Fruit fly (Drosophila melanogaster) whole organism, embryonic: Measurements from ENCODE around the gene CG14913.
A peak's percentile ranks its signal among the peaks of the same experiment; 100 is the strongest.

Source experiments
- Adf1 ChIP-seq: fragments of 200-800 bp; sonication (Bioruptor generic); IDR thresholded peaks from 2 replicates; pipeline ENCODE4 v1.3.6; 2022; ENCODE audit warnings: missing biosample characterization, missing genetic modification characterization
- CG10543 ChIP-seq: fragments of 200-800 bp; sonication (Bioruptor generic); optimal IDR thresholded peaks from 3 replicates; lab custom pipeline; 2017; ENCODE audit warnings: missing biosample characterization, mild to moderate bottlenecking, missing genetic modification characterization, moderate library complexity
- CG11093 ChIP-seq: fragments of 200-800 bp; sonication (Bioruptor generic); IDR thresholded peaks from 3 replicates; pipeline ENCODE4 v1.3.6; 2022; ENCODE audit warnings: missing biosample characterization, missing genetic modification characterization
- CG11504 ChIP-seq: fragments of 200-800 bp; sonication (Bioruptor generic); optimal IDR thresholded peaks from 3 replicates; lab custom pipeline; 2019; ENCODE audit warnings: missing biosample characterization, mild to moderate bottlenecking, missing genetic modification characterization, moderate library complexity
- CG11560 ChIP-seq: fragments of 200-800 bp; sonication (Bioruptor generic); IDR thresholded peaks from 3 replicates; pipeline ENCODE4 v1.3.6; 2022; ENCODE audit warnings: missing biosample characterization, missing genetic modification characterization
- CG1233 ChIP-seq: fragments of 200-800 bp; sonication (Bioruptor generic); optimal IDR thresholded peaks from 4 replicates; lab custom pipeline; 2018; ENCODE audit warnings: missing biosample characterization, mild to moderate bottlenecking, missing genetic modification characterization
- CG12769 ChIP-seq: fragments of 200-800 bp; sonication (Bioruptor generic); optimal IDR thresholded peaks from 2 replicates; lab custom pipeline; 2019; ENCODE audit warnings: missing biosample characterization, mild to moderate bottlenecking, missing genetic modification characterization, moderate library complexity
- CG13424 ChIP-seq: fragments of 200-800 bp; sonication (Bioruptor generic); optimal IDR thresholded peaks from 2 replicates; lab custom pipeline; 2019; ENCODE audit warnings: missing biosample characterization, mild to moderate bottlenecking, missing genetic modification characterization, moderate library complexity
- CG14667 ChIP-seq: fragments of 200-800 bp; sonication (Bioruptor generic); IDR thresholded peaks from 2 replicates; pipeline ENCODE4 v1.3.6; 2022; ENCODE audit warnings: missing biosample characterization, missing genetic modification characterization
- CG16815 ChIP-seq: fragments of 200-800 bp; sonication (Bioruptor generic); optimal IDR thresholded peaks from 3 replicates; lab custom pipeline; 2017; ENCODE audit warnings: missing biosample characterization, mild to moderate bottlenecking, missing genetic modification characterization
- CG17359 ChIP-seq: fragments of 200-800 bp; sonication (Bioruptor generic); optimal IDR thresholded peaks from 3 replicates; lab custom pipeline; 2018; ENCODE audit warnings: missing biosample characterization, mild to moderate bottlenecking, missing genetic modification characterization, moderate library complexity
- CG17568 ChIP-seq: fragments of 200-800 bp; sonication (Bioruptor generic); optimal IDR thresholded peaks from 2 replicates; lab custom pipeline; 2018; ENCODE audit warnings: missing biosample characterization, mild to moderate bottlenecking, missing genetic modification characterization, moderate library complexity
- CG17912 ChIP-seq: fragments of 200-800 bp; sonication (Bioruptor generic); optimal IDR thresholded peaks from 2 replicates; lab custom pipeline; 2018; ENCODE audit warnings: missing biosample characterization, mild to moderate bottlenecking, missing genetic modification characterization
- CG18619 ChIP-seq: fragments of 200-800 bp; sonication (Bioruptor generic); optimal IDR thresholded peaks from 3 replicates; lab custom pipeline; 2017; ENCODE audit warnings: missing biosample characterization, mild to moderate bottlenecking, missing genetic modification characterization
- CG18764 ChIP-seq: fragments of 200-800 bp; sonication (Bioruptor generic); optimal IDR thresholded peaks from 3 replicates; lab custom pipeline; 2016; ENCODE audit warnings: missing biosample characterization, missing genetic modification characterization
- CG2712 ChIP-seq: fragments of 200-800 bp; optimal IDR thresholded peaks from 3 replicates; lab custom pipeline; 2019; ENCODE audit warnings: missing biosample characterization, mild to moderate bottlenecking, missing genetic modification characterization, moderate library complexity
- CG2889 ChIP-seq: fragments of 200-800 bp; sonication (Bioruptor generic); IDR thresholded peaks from 3 replicates; pipeline ENCODE4 v1.3.6; 2022; ENCODE audit warnings: missing biosample characterization, missing genetic modification characterization
- CG3163 ChIP-seq: fragments of 200-800 bp; sonication (Bioruptor generic); optimal IDR thresholded peaks from 3 replicates; lab custom pipeline; 2016; ENCODE audit warnings: missing biosample characterization, missing genetic modification characterization
- CG34376 ChIP-seq: fragments of 200-800 bp; sonication (Bioruptor generic); optimal IDR thresholded peaks from 2 replicates; lab custom pipeline; 2018; ENCODE audit warnings: missing biosample characterization, mild to moderate bottlenecking, missing genetic modification characterization
- CG5953 ChIP-seq: fragments of 200-800 bp; sonication (Bioruptor generic); IDR thresholded peaks from 2 replicates; pipeline ENCODE4 v1.3.6; 2022; ENCODE audit warnings: missing biosample characterization, missing genetic modification characterization
- CG6689 ChIP-seq: fragments of 200-800 bp; sonication (Bioruptor generic); IDR thresholded peaks from 2 replicates; pipeline ENCODE4 v1.3.6; 2022; ENCODE audit warnings: missing biosample characterization, missing genetic modification characterization
- CG7556 ChIP-seq: fragments of 200-800 bp; sonication (Bioruptor generic); optimal IDR thresholded peaks from 2 replicates; lab custom pipeline; 2017; ENCODE audit warnings: missing biosample characterization, mild to moderate bottlenecking, missing genetic modification characterization
- CG7745 ChIP-seq: fragments of 200-800 bp; sonication (Bioruptor generic); optimal IDR thresholded peaks from 2 replicates; lab custom pipeline; 2018; ENCODE audit warnings: missing biosample characterization, mild to moderate bottlenecking, missing genetic modification characterization, moderate library complexity
- CG7987 ChIP-seq: fragments of 200-800 bp; sonication (Bioruptor generic); optimal IDR thresholded peaks from 2 replicates; lab custom pipeline; 2018; ENCODE audit warnings: missing biosample characterization, mild to moderate bottlenecking, missing genetic modification characterization, moderate library complexity
- CkIIα-i1 ChIP-seq: fragments of 200-800 bp; sonication (Bioruptor generic); IDR thresholded peaks from 2 replicates; pipeline ENCODE4 v1.3.6; 2022; ENCODE audit warnings: missing biosample characterization, missing genetic modification characterization
- Dfd ChIP-seq, 2 experiments: fragments of >200 bp; optimal IDR thresholded peaks; 2 replicates each; lab custom pipeline; 2017; ENCODE audit warnings: missing biosample characterization in 2 of 2, missing genetic modification characterization in 2 of 2
- Fer1 ChIP-seq: fragments of 200-800 bp; sonication (Bioruptor generic); optimal IDR thresholded peaks from 2 replicates; lab custom pipeline; 2017; ENCODE audit warnings: missing biosample characterization, mild to moderate bottlenecking, missing genetic modification characterization
- HLH4C ChIP-seq: fragments of 200-800 bp; sonication (Bioruptor generic); IDR thresholded peaks from 3 replicates; pipeline ENCODE4 v1.3.6; 2022; ENCODE audit warnings: missing biosample characterization, missing genetic modification characterization; ENCODE audit not compliant: partially characterized antibody
- Nf-YA ChIP-seq: fragments of 200-800 bp; sonication (Bioruptor generic); IDR thresholded peaks from 2 replicates; pipeline ENCODE4 v1.3.6; 2022; ENCODE audit warnings: missing biosample characterization, missing genetic modification characterization
- Oaz ChIP-seq: fragments of 200-800 bp; sonication (Bioruptor generic); IDR thresholded peaks from 2 replicates; pipeline ENCODE4 v1.3.6; 2022; ENCODE audit warnings: missing biosample characterization, missing genetic modification characterization
- Oli ChIP-seq: fragments of 200-800 bp; sonication (Bioruptor generic); optimal IDR thresholded peaks from 2 replicates; lab custom pipeline; 2018; ENCODE audit warnings: missing biosample characterization, mild to moderate bottlenecking, missing genetic modification characterization, moderate library complexity
- Optix ChIP-seq: fragments of 200-800 bp; sonication (Bioruptor generic); IDR thresholded peaks from 3 replicates; pipeline ENCODE4 v1.3.6; 2022; ENCODE audit warnings: missing biosample characterization, missing genetic modification characterization
- PHDP ChIP-seq: fragments of 200-800 bp; sonication (Bioruptor generic); optimal IDR thresholded peaks from 3 replicates; lab custom pipeline; 2018; ENCODE audit warnings: missing biosample characterization, mild to moderate bottlenecking, missing genetic modification characterization, moderate library complexity
- Ssrp ChIP-seq: fragments of 200-800 bp; sonication (Bioruptor generic); optimal IDR thresholded peaks from 2 replicates; lab custom pipeline; 2018; ENCODE audit warnings: missing biosample characterization, mild to moderate bottlenecking, missing genetic modification characterization, moderate library complexity
- bbx ChIP-seq: fragments of 200-800 bp; sonication (Bioruptor generic); IDR thresholded peaks from 2 replicates; pipeline ENCODE4 v1.3.6; 2022; ENCODE audit warnings: missing biosample characterization, missing genetic modification characterization; ENCODE audit not compliant: partially characterized antibody
- chif ChIP-seq, 2 experiments: fragments of 200-800 bp; sonication (Bioruptor generic); optimal IDR thresholded peaks; 3 replicates each; lab custom pipeline; 2016; ENCODE audit warnings: missing biosample characterization in 2 of 2, missing genetic modification characterization in 2 of 2
- ci ChIP-seq: fragments of 200-800 bp; sonication (Bioruptor generic); IDR thresholded peaks from 3 replicates; pipeline ENCODE4 v1.3.6; 2022; ENCODE audit warnings: missing biosample characterization, missing genetic modification characterization
- ftz-f1 ChIP-seq: fragments of 200-800 bp; sonication (Bioruptor generic); optimal IDR thresholded peaks from 2 replicates; lab custom pipeline; 2016; ENCODE audit warnings: missing biosample characterization, missing genetic modification characterization
- jumu ChIP-seq: fragments of 200-800 bp; sonication (Bioruptor generic); optimal IDR thresholded peaks from 3 replicates; lab custom pipeline; 2016; ENCODE audit warnings: missing biosample characterization, missing genetic modification characterization
- lbe ChIP-seq: fragments of 200-800 bp; sonication (Bioruptor generic); optimal IDR thresholded peaks from 2 replicates; lab custom pipeline; 2016; ENCODE audit warnings: missing biosample characterization, mild to moderate bottlenecking, missing genetic modification characterization
- pan ChIP-seq, 4 experiments: fragments of >200 bp in 3 of 4; fragments of 200-800 bp in 1 of 4; sonication (Bioruptor generic) in 1 of 4; optimal IDR thresholded peaks in 3 of 4; IDR thresholded peaks in 1 of 4; 2 replicates each; pipeline versions ENCODE4 v1.3.6 to Lab custom; 2017 to 2022; ENCODE audit warnings: missing biosample characterization in 2 of 4, missing genetic modification characterization in 2 of 4, mixed read lengths in 1 of 4
- ro ChIP-seq: fragments of 200-800 bp; sonication (Bioruptor generic); IDR thresholded peaks from 2 replicates; pipeline ENCODE4 v1.3.6; 2022; ENCODE audit warnings: missing biosample characterization, missing genetic modification characterization
- shn ChIP-seq: fragments of 200-800 bp; sonication (Bioruptor generic); optimal IDR thresholded peaks from 3 replicates; lab custom pipeline; 2016; ENCODE audit warnings: missing biosample characterization, missing genetic modification characterization
- so ChIP-seq: fragments of 200-800 bp; sonication (Bioruptor generic); IDR thresholded peaks from 3 replicates; pipeline ENCODE4 v1.3.6; 2022; ENCODE audit warnings: missing biosample characterization, missing genetic modification characterization
- stc ChIP-seq: fragments of 200-800 bp; sonication (Bioruptor generic); IDR thresholded peaks from 2 replicates; pipeline ENCODE4 v1.3.6; 2022; ENCODE audit warnings: missing biosample characterization, missing genetic modification characterization
- trem ChIP-seq: fragments of 200-800 bp; optimal IDR thresholded peaks from 3 replicates; lab custom pipeline; 2019; ENCODE audit warnings: missing biosample characterization, mild to moderate bottlenecking, missing genetic modification characterization, moderate library complexity
- z ChIP-seq: fragments of 200-800 bp; sonication (Bioruptor generic); IDR thresholded peaks from 3 replicates; pipeline ENCODE4 v1.3.6; 2022; ENCODE audit warnings: missing biosample characterization, missing genetic modification characterization
- zf30C ChIP-seq: fragments of 200-800 bp; sonication (Bioruptor generic); optimal IDR thresholded peaks from 3 replicates; lab custom pipeline; 2018; ENCODE audit warnings: missing biosample characterization, mild to moderate bottlenecking, missing genetic modification characterization

CG14913 gene

dm6 chr2L:11057333-11058110, 40.7 kb downstream of the CG14913 start (continued):
- peak; percentile 46 for TF ChIP-seq jumu
- TF ChIP-seq CG11504 (tag; lab: Kevin White, UChicago): peak; percentile 87
- TF ChIP-seq CG10543 (GFP tag; lab: Kevin White, UChicago): peak; percentile 69
- TF ChIP-seq CG13424 (tag; lab: Kevin White, UChicago): peak; percentile 73
- peak; percentile 52; the same call in 1 of the 2 replicates for TF ChIP-seq CG14667 (GFP tag; lab: Robert Waterston, UW)
- peak; percentile 35; the same call in 1 of the 2 replicates for TF ChIP-seq Oaz (GFP tag; lab: Robert Waterston, UW)
- TF ChIP-seq CG1233 (GFP tag; lab: Kevin White, UChicago): peak; percentile 53
- no peak for TF ChIP-seq CG17912 (GFP tag; lab: Kevin White, UChicago)
- TF ChIP-seq CG2889 (GFP tag; lab: Robert Waterston, UW): peak; percentile 39; the same call in 1 of the 3 replicates
- no peak for TF ChIP-seq HLH4C (GFP tag; lab: Robert Waterston, UW)
- peak; percentile 89 for TF ChIP-seq CG7556 (GFP tag; lab: Kevin White, UChicago)
- no peak for TF ChIP-seq Nf-YA (GFP tag; lab: Robert Waterston, UW)
- TF ChIP-seq ro (GFP tag; lab: Robert Waterston, UW): peak; percentile 78
- peak; percentile 77; the same call in 2 of the 3 replicates for TF ChIP-seq CG11560 (tag; lab: Robert Waterston, UW)
- TF ChIP-seq stc (GFP tag; lab: Robert Waterston, UW): peak; percentile 61
- peak; percentile 29 for TF ChIP-seq Adf1 (GFP tag; lab: Robert Waterston, UW)
- peak; percentile 79 for TF ChIP-seq CG18619 (GFP tag; lab: Kevin White, UChicago)
- peak; percentile 64 for TF ChIP-seq CG6689 (GFP tag; lab: Robert Waterston, UW)
- peak; percentile 55 for TF ChIP-seq CG17359 (tag; lab: Kevin White, UChicago)
- TF ChIP-seq CG17568 (GFP tag; lab: Kevin White, UChicago): peak; percentile 72
- TF ChIP-seq CG11093 (GFP tag; lab: Robert Waterston, UW): peak; percentile 55; the same call in 2 of the 3 replicates
- TF ChIP-seq shn (GFP tag; lab: Kevin White, UChicago): peak; percentile 68
- TF ChIP-seq CG5953 (GFP tag; lab: Robert Waterston, UW): no peak
- peak; percentile 74 for TF ChIP-seq so (GFP tag; lab: Robert Waterston, UW)
- TF ChIP-seq chif (GFP tag; optimal IDR thresholded peaks at IDR 0.05; lab: Kevin White, UChicago): peak; percentile 69 to 84
- TF ChIP-seq CG7745 (tag; lab: Kevin White, UChicago): no peak
- TF ChIP-seq lbe: peak; percentile 28
- TF ChIP-seq CG12769: peak; percentile 81
- peak; percentile 53 for TF ChIP-seq CG34376 (GFP tag; lab: Kevin White, UChicago)
- peak; percentile 50 for TF ChIP-seq trem (tag; lab: Kevin White, UChicago)
- TF ChIP-seq CG16815 (GFP tag; lab: Kevin White, UChicago): peak; percentile 83
- TF ChIP-seq Optix (GFP tag; lab: Robert Waterston, UW): peak; percentile 84
- no peak for TF ChIP-seq CG18764 (GFP tag; lab: Kevin White, UChicago)
- peak; percentile 82 for TF ChIP-seq Oli (tag; lab: Kevin White, UChicago)
- TF ChIP-seq z: no peak
- TF ChIP-seq ci: peak; percentile 61
- peak; percentile 69 for TF ChIP-seq PHDP (tag; lab: Kevin White, UChicago)
- no peak for TF ChIP-seq Dfd (GFP tag; optimal IDR thresholded peaks at IDR 0.05; lab: Kevin White, UChicago)
- TF ChIP-seq CG2712: peak; percentile 84
- TF ChIP-seq ftz-f1: no peak
- TF ChIP-seq CG3163: peak; percentile 91
- no peak for TF ChIP-seq CkIIα-i1 (GFP tag; lab: Robert Waterston, UW)
- no peak for TF ChIP-seq bbx (GFP tag; lab: Robert Waterston, UW)
- TF ChIP-seq CG7987 (GFP tag; lab: Kevin White, UChicago): peak; percentile 1
- TF ChIP-seq Fer1: peak; percentile 42
- TF ChIP-seq pan (optimal IDR thresholded peaks at IDR 0.05; lab: Kevin White, UChicago): no peak
- TF ChIP-seq pan (GFP tag; optimal IDR thresholded peaks at IDR 0.05 in 1 of 2, IDR thresholded peaks at IDR 0.05 in 1 of 2): peak in 1 of 2 experiments; percentile 63
- no peak for TF ChIP-seq zf30C
- peak; percentile 68 for TF ChIP-seq Ssrp (tag; lab: Kevin White, UChicago)
